Worm (Caenorhabditis elegans) whole organism, young adult: Measurements from ENCODE around the gene ets-10.

Experiments
- B0035.1 ChIP-seq: sonication (generic microtip); optimal IDR thresholded peaks from 2 replicates; lab custom pipeline; 2016; ENCODE audit warnings: missing genetic modification characterization, mild to moderate bottlenecking, missing compliant biosample characterization, missing genotype, missing genetic modification reagents
- B0336.3 ChIP-seq: fragments of 200-800 bp; sonication (Bioruptor generic); IDR thresholded peaks from 2 replicates; pipeline ENCODE4 v1.3.6; 2022; ENCODE audit warnings: missing genetic modification characterization, missing compliant biosample characterization
- D2030.7 ChIP-seq: fragments of 200-800 bp; sonication (Bioruptor generic); IDR thresholded peaks from 2 replicates; pipeline ENCODE4 v1.3.6; 2022; ENCODE audit warnings: missing genetic modification reagents, missing genetic modification characterization, missing compliant biosample characterization
- F10E7.11 ChIP-seq: sonication (generic microtip); optimal IDR thresholded peaks from 2 replicates; lab custom pipeline; 2017; ENCODE audit warnings: mild to moderate bottlenecking, missing genetic modification characterization, moderate library complexity, missing compliant biosample characterization
- F39B2.1 ChIP-seq: fragments of 200-800 bp; sonication (Bioruptor generic); IDR thresholded peaks from 2 replicates; pipeline ENCODE4 v1.3.6; 2022; ENCODE audit warnings: missing genetic modification reagents, missing genetic modification characterization, missing compliant biosample characterization
- F57C9.4 ChIP-seq: sonication (generic microtip); optimal IDR thresholded peaks from 2 replicates; lab custom pipeline; 2017; ENCODE audit warnings: mild to moderate bottlenecking, missing genetic modification characterization, missing compliant biosample characterization
- K12H6.12 ChIP-seq: fragments of 200-800 bp; sonication (Bioruptor generic); optimal IDR thresholded peaks from 2 replicates; lab custom pipeline; 2018; ENCODE audit warnings: mild to moderate bottlenecking, missing genetic modification characterization, missing compliant biosample characterization
- T07F8.4 ChIP-seq: sonication (generic microtip); optimal IDR thresholded peaks from 2 replicates; lab custom pipeline; 2016; ENCODE audit warnings: mild to moderate bottlenecking, missing genetic modification characterization, moderate library complexity, missing compliant biosample characterization
- ZK185.1 ChIP-seq: sonication (generic microtip); optimal IDR thresholded peaks from 2 replicates; lab custom pipeline; 2016; ENCODE audit warnings: mild to moderate bottlenecking, missing genetic modification characterization, missing compliant biosample characterization; ENCODE audit not compliant: poor library complexity, severe bottlenecking
- aptf-2 ChIP-seq: fragments of 200-800 bp; sonication (Bioruptor generic); conservative IDR thresholded peaks from 2 replicates; pipeline ENCODE4 v1.3.6; 2022; ENCODE audit warnings: missing genetic modification reagents, missing genetic modification characterization, missing compliant biosample characterization
- aptf-3 ChIP-seq: fragments of 200-800 bp; sonication (Bioruptor generic); IDR thresholded peaks from 2 replicates; pipeline ENCODE4 v1.3.6; 2022; ENCODE audit warnings: missing genetic modification characterization, missing compliant biosample characterization
- attf-5 ChIP-seq: fragments of 200-800 bp; sonication (Bioruptor generic); optimal IDR thresholded peaks from 2 replicates; lab custom pipeline; 2018; ENCODE audit warnings: mild to moderate bottlenecking, missing genetic modification characterization, missing compliant biosample characterization
- cebp-2 ChIP-seq: fragments of 200-800 bp; sonication (Bioruptor generic); IDR thresholded peaks from 2 replicates; pipeline ENCODE4 v1.3.6; 2022; ENCODE audit warnings: missing genetic modification characterization, missing compliant biosample characterization
- ceh-27 ChIP-seq: fragments of 200-800 bp; sonication (Bioruptor generic); optimal IDR thresholded peaks from 2 replicates; lab custom pipeline; 2018; ENCODE audit warnings: mild to moderate bottlenecking, missing genetic modification characterization, moderate library complexity, missing compliant biosample characterization
- chd-7 ChIP-seq: sonication (generic microtip); optimal IDR thresholded peaks from 2 replicates; lab custom pipeline; 2016; ENCODE audit warnings: mild to moderate bottlenecking, missing genetic modification characterization, moderate library complexity, missing compliant biosample characterization
- efl-1 ChIP-seq: fragments of 150-350 bp; optimal IDR thresholded peaks from 2 replicates; lab custom pipeline; 2014; ENCODE audit warnings: missing biosample characterization, missing genetic modification reagents, missing genetic modification characterization
- egrh-3 ChIP-seq: fragments of 200-800 bp; sonication (Bioruptor generic); IDR thresholded peaks from 2 replicates; pipeline ENCODE4 v1.3.6; 2022; ENCODE audit warnings: missing genetic modification reagents, missing genetic modification characterization, missing compliant biosample characterization
- ekl-4 ChIP-seq: fragments of 200-800 bp; sonication (Bioruptor generic); IDR thresholded peaks from 2 replicates; pipeline ENCODE4 v1.3.6; 2022; ENCODE audit warnings: missing genetic modification reagents, missing genetic modification characterization, missing compliant biosample characterization
- ets-4 ChIP-seq: fragments of 200-800 bp; sonication (Bioruptor generic); optimal IDR thresholded peaks from 2 replicates; lab custom pipeline; 2018; ENCODE audit warnings: mild to moderate bottlenecking, missing genetic modification characterization, missing compliant biosample characterization
- hmg-1.2 ChIP-seq: fragments of 200-800 bp; sonication (Bioruptor generic); IDR thresholded peaks from 2 replicates; pipeline ENCODE4 v1.3.6; 2022; ENCODE audit warnings: missing genetic modification reagents, missing genetic modification characterization, missing compliant biosample characterization
- let-607 ChIP-seq, 2 experiments: fragments of 200-800 bp in 1 of 2; sonication (Bioruptor generic) in 1 of 2; sonication (generic microtip) in 1 of 2; optimal IDR thresholded peaks; 2 replicates each; lab custom pipeline; 2016 to 2018; ENCODE audit warnings: mild to moderate bottlenecking in 2 of 2, missing compliant biosample characterization in 2 of 2, missing genetic modification characterization in 2 of 2, moderate library complexity in 2 of 2, missing genotype in 1 of 2
- lin-40 ChIP-seq: sonication (generic microtip); optimal IDR thresholded peaks from 2 replicates; lab custom pipeline; 2016; ENCODE audit warnings: missing genetic modification characterization, mild to moderate bottlenecking, missing compliant biosample characterization, missing genotype, missing genetic modification reagents
- lin-54 ChIP-seq: fragments of 200-800 bp; sonication (Bioruptor generic); optimal IDR thresholded peaks from 2 replicates; lab custom pipeline; 2018; ENCODE audit warnings: mild to moderate bottlenecking, missing genetic modification characterization, missing compliant biosample characterization
- lir-1 ChIP-seq: fragments of 200-800 bp; sonication (Bioruptor generic); conservative IDR thresholded peaks from 2 replicates; pipeline ENCODE4 v1.3.6; 2022; ENCODE audit warnings: missing genetic modification reagents, missing genetic modification characterization, missing compliant biosample characterization
- madf-10 ChIP-seq: sonication (generic microtip); optimal IDR thresholded peaks from 2 replicates; lab custom pipeline; 2016; ENCODE audit warnings: mild to moderate bottlenecking, missing genetic modification characterization, missing compliant biosample characterization
- madf-3 ChIP-seq: fragments of 200-800 bp; sonication (Bioruptor generic); IDR thresholded peaks from 2 replicates; pipeline ENCODE4 v1.3.6; 2022; ENCODE audit warnings: missing genetic modification reagents, missing genetic modification characterization, missing compliant biosample characterization
- madf-6 ChIP-seq: fragments of 200-800 bp; sonication (Bioruptor generic); IDR thresholded peaks from 2 replicates; pipeline ENCODE4 v1.3.6; 2022; ENCODE audit warnings: missing genetic modification reagents, missing genetic modification characterization, missing compliant biosample characterization
- mel-28 ChIP-seq: sonication (generic microtip); optimal IDR thresholded peaks from 2 replicates; lab custom pipeline; 2016; ENCODE audit warnings: borderline replicate concordance, mild to moderate bottlenecking, missing genetic modification characterization, missing compliant biosample characterization
- mes-4 ChIP-seq: sonication (generic microtip); optimal IDR thresholded peaks from 2 replicates; lab custom pipeline; 2016; ENCODE audit warnings: missing genotype, missing genetic modification characterization, missing compliant biosample characterization
- nhr-179 ChIP-seq: sonication (generic microtip); optimal IDR thresholded peaks from 2 replicates; lab custom pipeline; 2016; ENCODE audit warnings: mild to moderate bottlenecking, missing genetic modification characterization, missing compliant biosample characterization
- nhr-80 ChIP-seq: sonication (generic microtip); optimal IDR thresholded peaks from 2 replicates; lab custom pipeline; 2016; ENCODE audit warnings: missing genetic modification characterization, missing compliant biosample characterization
- nhr-90 ChIP-seq: sonication (generic microtip); optimal IDR thresholded peaks from 2 replicates; lab custom pipeline; 2016; ENCODE audit warnings: missing genotype, mild to moderate bottlenecking, missing genetic modification characterization, missing compliant biosample characterization
- rcor-1 ChIP-seq: fragments of 200-800 bp; sonication (Bioruptor generic); IDR thresholded peaks from 2 replicates; pipeline ENCODE4 v1.3.6; 2022; ENCODE audit warnings: missing genetic modification reagents, missing genetic modification characterization, missing compliant biosample characterization
- sea-2 ChIP-seq: fragments of 200-800 bp; sonication (Bioruptor generic); IDR thresholded peaks from 2 replicates; pipeline ENCODE4 v1.3.6; 2022; ENCODE audit warnings: missing genetic modification characterization, missing compliant biosample characterization
- snpc-3.4 ChIP-seq: sonication (generic microtip); optimal IDR thresholded peaks from 2 replicates; lab custom pipeline; 2017; ENCODE audit warnings: missing genetic modification characterization, mild to moderate bottlenecking, missing compliant biosample characterization, antibody characterized with exemption, moderate library complexity, missing genotype, missing genetic modification reagents
- snpc-4 ChIP-seq, 5 experiments: fragments of 150-350 bp in 1 of 5; sonication (generic microtip) in 4 of 5; optimal IDR thresholded peaks; 2 replicates each; lab custom pipeline; 2014 to 2018; ENCODE audit warnings: missing genetic modification characterization in 5 of 5, missing biosample characterization in 3 of 5, antibody characterized with exemption in 2 of 5, mild to moderate bottlenecking in 2 of 5, missing compliant biosample characterization in 2 of 5, missing genotype in 2 of 5, moderate library complexity in 2 of 5, missing genetic modification reagents in 1 of 5
- sptf-2 ChIP-seq: fragments of 200-800 bp; sonication (Bioruptor generic); optimal IDR thresholded peaks from 2 replicates; lab custom pipeline; 2018; ENCODE audit warnings: mild to moderate bottlenecking, missing genetic modification characterization, missing compliant biosample characterization
- tbp1 ChIP-seq: fragments of 200-800 bp; sonication (Bioruptor generic); optimal IDR thresholded peaks from 2 replicates; lab custom pipeline; 2018; ENCODE audit warnings: mild to moderate bottlenecking, missing genetic modification characterization, missing compliant biosample characterization
- tbx-9 ChIP-seq: sonication (generic microtip); optimal IDR thresholded peaks from 2 replicates; lab custom pipeline; 2016; ENCODE audit warnings: borderline replicate concordance, missing genetic modification characterization, inconsistent platforms, missing compliant biosample characterization
- tlf-1 ChIP-seq: fragments of 200-800 bp; sonication (Bioruptor generic); optimal IDR thresholded peaks from 2 replicates; lab custom pipeline; 2018; ENCODE audit warnings: mild to moderate bottlenecking, missing genetic modification characterization, missing compliant biosample characterization
- unc-130 ChIP-seq: sonication (generic microtip); optimal IDR thresholded peaks from 2 replicates; lab custom pipeline; 2016; ENCODE audit warnings: missing genetic modification reagents, missing genetic modification characterization, missing compliant biosample characterization
- zim-3 ChIP-seq: sonication (generic microtip); optimal IDR thresholded peaks from 2 replicates; lab custom pipeline; 2017; ENCODE audit warnings: mild to moderate bottlenecking, missing genetic modification characterization, moderate library complexity, missing compliant biosample characterization
- ztf-22 ChIP-seq: fragments of 200-800 bp; sonication (Bioruptor generic); optimal IDR thresholded peaks from 2 replicates; lab custom pipeline; 2018; ENCODE audit warnings: mild to moderate bottlenecking, missing genetic modification characterization, moderate library complexity, missing compliant biosample characterization
- ztf-28 ChIP-seq: fragments of 200-800 bp; sonication (Bioruptor generic); IDR thresholded peaks from 2 replicates; pipeline ENCODE4 v1.3.6; 2022; ENCODE audit warnings: missing genetic modification reagents, missing genetic modification characterization, missing compliant biosample characterization

ets-10 gene

ce11 chrX:4260297-4260696 lies 23.7 kb upstream of the ets-10 start, which contains the start of gene C52B9.4:
TSS of gene C52B9.4 (plus strand) at chrX:4260652.
- TF ChIP-seq attf-5 = peak; percentile 19
- no peak for TF ChIP-seq lin-54 (GFP tag; lab: Kevin White, UChicago)
- TF ChIP-seq ekl-4 (GFP tag; lab: Robert Waterston, UW) = no peak
- TF ChIP-seq ZK185.1 = no peak
- no peak for TF ChIP-seq tbp1
- no peak for TF ChIP-seq ets-4
- TF ChIP-seq K12H6.12 (tag; lab: Kevin White, UChicago) = no peak
- TF ChIP-seq efl-1 (GFP tag; lab: Kevin White, UChicago) = no peak
- TF ChIP-seq nhr-179 (tag; lab: Kevin White, UChicago) = no peak
- no peak for TF ChIP-seq zim-3
- TF ChIP-seq ztf-22 = no peak
- TF ChIP-seq mel-28 (tag; lab: Kevin White, UChicago) = no peak
- TF ChIP-seq B0035.1 (tag; lab: Kevin White, UChicago) = no peak
- no peak for TF ChIP-seq tlf-1 (GFP tag; lab: Kevin White, UChicago)
- TF ChIP-seq nhr-80 = peak; percentile 16
- no peak for TF ChIP-seq ceh-27 (GFP tag; lab: Kevin White, UChicago)
- TF ChIP-seq let-607 (tag; optimal IDR thresholded peaks at IDR 0.05; lab: Kevin White, UChicago) = peak in 1 of 2 experiments; percentile 8
- TF ChIP-seq B0336.3 (GFP tag; lab: Robert Waterston, UW) = no peak
- TF ChIP-seq nhr-90 (tag; lab: Kevin White, UChicago) = no peak
- no peak for TF ChIP-seq F39B2.1 (GFP tag; lab: Robert Waterston, UW)
- no peak for TF ChIP-seq mes-4 (tag; lab: Kevin White, UChicago)
- no peak for TF ChIP-seq tbx-9 (tag; lab: Kevin White, UChicago)
- TF ChIP-seq F57C9.4 = no peak
- no peak for TF ChIP-seq madf-6 (GFP tag; lab: Robert Waterston, UW)
- no peak for TF ChIP-seq rcor-1 (GFP tag; lab: Robert Waterston, UW)
- 0 out of 2 replicates have a peak, but pooled peaks have one; percentile 47 for TF ChIP-seq aptf-2 (GFP tag; lab: Robert Waterston, UW)
- no peak for TF ChIP-seq madf-10 (tag; lab: Kevin White, UChicago)
- peak; percentile 28 for TF ChIP-seq lin-40 (tag; lab: Kevin White, UChicago)
- TF ChIP-seq madf-3 (GFP tag; lab: Robert Waterston, UW) = no peak
- no peak for TF ChIP-seq T07F8.4 (tag; lab: Kevin White, UChicago)
- TF ChIP-seq egrh-3 (GFP tag; lab: Robert Waterston, UW) = no peak
- no peak for TF ChIP-seq ztf-28
- TF ChIP-seq F10E7.11 = no peak
- no peak for TF ChIP-seq sptf-2
- peak; percentile 56; the same call in 1 of the 2 replicates for TF ChIP-seq hmg-1.2 (GFP tag; lab: Robert Waterston, UW)
- no peak for TF ChIP-seq snpc-3.4
- no peak for TF ChIP-seq lir-1 (GFP tag; lab: Robert Waterston, UW)
- no peak for TF ChIP-seq D2030.7 (GFP tag; lab: Robert Waterston, UW)
- no peak for TF ChIP-seq cebp-2 (GFP tag; lab: Robert Waterston, UW)
- no peak for TF ChIP-seq sea-2
- no peak for TF ChIP-seq snpc-4 (GFP tag; optimal IDR thresholded peaks at IDR 0.05; lab: Kevin White, UChicago)
- no peak for TF ChIP-seq snpc-4 (tag; optimal IDR thresholded peaks at IDR 0.05; lab: Kevin White, UChicago)
- no peak for TF ChIP-seq chd-7 (tag; lab: Kevin White, UChicago)
- no peak for TF ChIP-seq aptf-3 (GFP tag; lab: Robert Waterston, UW)
- no peak for TF ChIP-seq unc-130 (GFP tag; lab: Kevin White, UChicago)
